Worm (Caenorhabditis elegans): Measurements from ENCODE around the gene grl-6.

DNA sequence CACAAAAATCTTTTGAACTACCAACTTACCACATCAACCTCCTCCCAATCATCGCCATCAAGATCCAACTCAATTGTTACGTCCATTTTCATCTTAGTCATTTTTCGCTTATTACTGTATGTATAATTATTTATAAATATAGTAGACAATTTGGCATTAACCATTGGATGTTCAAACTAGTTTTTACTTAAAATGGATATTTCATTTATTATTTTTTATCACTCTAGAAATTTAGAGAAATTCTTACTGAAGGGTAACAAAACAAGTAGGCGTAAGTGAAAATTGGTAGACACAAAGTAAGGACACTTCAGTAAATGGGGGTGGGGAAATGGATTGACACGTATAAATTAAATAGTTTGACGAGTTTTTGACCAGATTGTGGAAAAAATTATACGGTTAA, 49.0 kb upstream of the grl-6 start, which contains the start of gene actl-1:
- no peak for TF ChIP-seq nhr-237 (tag; optimal IDR thresholded peaks at IDR 0.05)
- no peak for TF ChIP-seq lin-32 (GFP tag; optimal IDR thresholded peaks at IDR 0.05)
- no peak for TF ChIP-seq ztf-11 (tag; optimal IDR thresholded peaks at IDR 0.05)
- TF ChIP-seq zip-8 (tag; optimal IDR thresholded peaks at IDR 0.05) = no peak
- TF ChIP-seq elt-1 (tag; optimal IDR thresholded peaks at IDR 0.05; ENCODE audit: borderline replicate concordance, insufficient read depth) = no peak
- no peak for TF ChIP-seq mep-1 (tag; optimal IDR thresholded peaks at IDR 0.05)
- no peak for TF ChIP-seq ces-1 (GFP tag; optimal IDR thresholded peaks at IDR 0.05)
- TF ChIP-seq lin-13 (tag; optimal IDR thresholded peaks at IDR 0.05) = no peak
- TF ChIP-seq mab-5 (tag; optimal IDR thresholded peaks at IDR 0.05) = no peak
- no peak for TF ChIP-seq elt-3 (tag; optimal IDR thresholded peaks at IDR 0.05)
- no peak for TF ChIP-seq nhr-28 (tag; optimal IDR thresholded peaks at IDR 0.05)

Data from whole organism, mixed stage, embryonic.